Fruit fly (Drosophila melanogaster) whole organism, wandering third instar larva: ENCODE data around the gene CG34355.

Source experiments
- Abd-B ChIP-seq: fragments of >200 bp; optimal IDR thresholded peaks from 2 replicates; lab custom pipeline; 2017; ENCODE audit warnings: missing biosample characterization, missing genetic modification characterization
- CG32264 ChIP-seq: fragments of 200-800 bp; sonication (Bioruptor generic); optimal IDR thresholded peaks from 2 replicates; lab custom pipeline; 2016; ENCODE audit warnings: missing biosample characterization, missing genetic modification characterization
- CG9705 ChIP-seq: fragments of 200-800 bp; sonication (Bioruptor generic); optimal IDR thresholded peaks from 2 replicates; lab custom pipeline; 2018; ENCODE audit warnings: missing biosample characterization, mild to moderate bottlenecking, missing genetic modification characterization
- N ChIP-seq: fragments of >200 bp; optimal IDR thresholded peaks from 2 replicates; lab custom pipeline; 2018; ENCODE audit warnings: missing biosample characterization, missing external identifiers, missing genetic modification characterization
- OdsH ChIP-seq: fragments of 200-800 bp; sonication (Bioruptor generic); optimal IDR thresholded peaks from 2 replicates; lab custom pipeline; 2016; ENCODE audit warnings: missing biosample characterization, mild to moderate bottlenecking, missing genetic modification characterization
- dsf ChIP-seq: sonication (Bioruptor generic); optimal IDR thresholded peaks from 2 replicates; lab custom pipeline; 2016; ENCODE audit warnings: missing biosample characterization, missing genetic modification characterization, borderline replicate concordance
- fru ChIP-seq: fragments of 200-800 bp; sonication (Bioruptor generic); optimal IDR thresholded peaks from 3 replicates; lab custom pipeline; 2016; ENCODE audit warnings: missing biosample characterization, mild to moderate bottlenecking, missing genetic modification characterization
- woc ChIP-seq: sonication (Bioruptor generic); optimal IDR thresholded peaks from 2 replicates; lab custom pipeline; 2016; ENCODE audit warnings: missing biosample characterization, mild to moderate bottlenecking, missing genetic modification characterization

DNA sequence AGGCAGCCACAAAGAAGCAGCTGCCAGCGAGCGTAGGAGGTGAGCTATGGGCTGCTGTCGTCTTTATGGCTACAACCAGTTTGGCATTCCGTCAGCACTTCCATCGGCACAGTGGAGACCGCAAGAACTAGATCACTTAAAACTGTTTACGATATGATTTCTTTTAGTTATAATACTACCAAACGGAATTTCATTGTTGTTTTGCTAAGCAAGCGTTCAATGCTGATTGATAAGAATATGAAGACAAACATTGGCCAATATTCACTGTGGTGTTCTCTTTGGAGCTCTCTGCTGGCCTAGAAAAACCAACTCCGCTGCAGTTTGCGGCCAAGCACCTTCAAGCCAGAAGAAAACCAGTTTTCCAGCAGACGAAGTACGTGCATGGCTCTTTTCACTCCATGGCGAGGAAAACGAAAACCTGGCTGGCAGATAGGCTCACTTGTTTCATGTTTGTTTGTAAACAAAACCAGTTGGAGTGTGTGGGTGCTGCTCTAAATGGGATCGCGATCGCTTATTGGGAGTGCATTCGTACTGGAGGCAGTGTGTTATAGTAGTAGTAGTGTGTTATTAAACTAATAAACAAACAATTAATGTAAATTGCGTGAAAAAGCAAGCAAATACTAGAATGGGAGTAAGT lies 14.0 kb downstream of the CG34355 start:
- TF ChIP-seq woc: no peak
- no peak for TF ChIP-seq OdsH
- TF ChIP-seq CG9705: no peak
- no peak for TF ChIP-seq N (GFP tag; lab: Kevin White, UChicago)
- no peak for TF ChIP-seq fru
- no peak for TF ChIP-seq Abd-B (GFP tag; lab: Kevin White, UChicago)
- no peak for TF ChIP-seq CG32264 (GFP tag; lab: Kevin White, UChicago)
- no peak for TF ChIP-seq dsf (GFP tag; lab: Kevin White, UChicago)
